Fruit fly (Drosophila melanogaster): ENCODE results near the gene CG6184.

CG6184 gene

DNA sequence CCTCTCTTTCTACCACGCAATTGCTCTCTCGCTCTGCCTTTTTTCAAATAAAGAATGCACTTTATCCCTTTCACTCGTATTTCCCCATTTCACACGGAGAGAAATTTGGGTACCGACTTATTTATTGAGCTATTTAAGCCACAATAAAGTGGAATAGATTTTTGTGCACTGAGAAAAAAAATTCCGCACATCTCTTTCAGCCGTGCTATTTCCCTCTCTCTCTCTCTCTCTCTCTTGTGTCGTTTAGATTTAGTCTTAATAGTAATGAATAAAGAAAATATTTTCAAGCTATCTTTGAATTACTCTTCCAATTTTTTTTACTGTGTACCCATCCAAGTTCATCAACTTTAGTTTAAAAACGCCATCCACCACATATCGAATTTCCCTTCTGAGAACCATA lies 34.1 kb downstream of the CG6184 start (continued):
- TF ChIP-seq CG31224 (GFP tag; IDR thresholded peaks at IDR 0.05) (0 out of 2 replicates have a peak, but pooled peaks have one; percentile 36), pum (GFP tag; optimal IDR thresholded peaks at IDR 0.05) (peak; percentile 44), CoRest (tag; optimal IDR thresholded peaks at IDR 0.05) (peak; percentile 46), ewg (GFP tag; optimal IDR thresholded peaks at IDR 0.05) (peak; percentile 9), CG11695 (GFP tag; IDR thresholded peaks at IDR 0.05) (peak; percentile 68; the same call in 2 of the 3 replicates), Meics (GFP tag; optimal IDR thresholded peaks at IDR 0.05) (peak; percentile 43), Fer2 (tag; optimal IDR thresholded peaks at IDR 0.05) (no peak), Vsx1 (GFP tag; optimal IDR thresholded peaks at IDR 0.05) (peak; percentile 44), dpn (GFP tag; optimal IDR thresholded peaks at IDR 0.05) (peak; percentile 53 to 60), unc-4 (GFP tag; IDR thresholded peaks at IDR 0.05; ENCODE audit: partially characterized antibody) (no peak), tio (GFP tag; optimal IDR thresholded peaks at IDR 0.05) (peak; percentile 30), pho (GFP tag; optimal IDR thresholded peaks at IDR 0.05) (peak; percentile 60), Chrac-16 (GFP tag; optimal IDR thresholded peaks at IDR 0.05) (peak; percentile 28), CG32772 (GFP tag; IDR thresholded peaks at IDR 0.05) (0 out of 2 replicates have a peak, but pooled peaks have one; percentile 31), Dll (GFP tag; IDR thresholded peaks at IDR 0.05; ENCODE audit: partially characterized antibody) (no peak), Lpt (GFP tag; optimal IDR thresholded peaks at IDR 0.05) (no peak), Hmr (GFP tag; optimal IDR thresholded peaks at IDR 0.05) (peak; percentile 43), CG34376 (GFP tag; optimal IDR thresholded peaks at IDR 0.05) (no peak), CG10431 (GFP tag; optimal IDR thresholded peaks at IDR 0.05) (no peak), Neu2 (GFP tag; optimal IDR thresholded peaks at IDR 0.05; ENCODE audit: borderline replicate concordance) (no peak), CG3838 (GFP tag; optimal IDR thresholded peaks at IDR 0.05) (no peak), knrl (GFP tag; IDR thresholded peaks at IDR 0.05; ENCODE audit: partially characterized antibody) (no peak), repo (GFP tag; optimal IDR thresholded peaks at IDR 0.05) (peak; percentile 59), wek (GFP tag; optimal IDR thresholded peaks at IDR 0.05) (no peak), shn (GFP tag; optimal IDR thresholded peaks at IDR 0.05) (peak; percentile 10), CG1603 (tag; optimal IDR thresholded peaks at IDR 0.05) (peak; percentile 57), z (GFP tag; IDR thresholded peaks at IDR 0.05) (no peak), CG7357 (GFP tag; IDR thresholded peaks at IDR 0.05) (peak; percentile 58; the same call in 2 of the 3 replicates), gce (GFP tag; IDR thresholded peaks at IDR 0.05) (0 out of 3 replicates have a peak, but pooled peaks have one; percentile 21), CG1792 (GFP tag; optimal IDR thresholded peaks at IDR 0.05) (peak; percentile 27), salm (tag; optimal IDR thresholded peaks at IDR 0.05) (peak; percentile 34), gem (tag; optimal IDR thresholded peaks at IDR 0.05) (peak; percentile 75), HLH54F (GFP tag; optimal IDR thresholded peaks at IDR 0.05) (peak; percentile 60), Rx (GFP tag; IDR thresholded peaks at IDR 0.05) (peak; percentile 60; the same call in 1 of the 2 replicates), CG3726 (GFP tag; IDR thresholded peaks at IDR 0.05) (peak; percentile 55; the same call in 1 of the 3 replicates), CG14050 (GFP tag; IDR thresholded peaks at IDR 0.05) (peak; percentile 64), CG11560 (tag; IDR thresholded peaks at IDR 0.05) (no peak), prd (optimal IDR thresholded peaks at IDR 0.05) (no peak), prd (GFP tag; IDR thresholded peaks at IDR 0.05) (peak; percentile 68), ap (GFP tag; IDR thresholded peaks at IDR 0.05) (no peak), stc (GFP tag; IDR thresholded peaks at IDR 0.05) (0 out of 2 replicates have a peak, but pooled peaks have one; percentile 39), fd96Cb (tag; optimal IDR thresholded peaks at IDR 0.05) (peak; percentile 62), CG17359 (tag; optimal IDR thresholded peaks at IDR 0.05) (peak; percentile 60), CG31388 (GFP tag; optimal IDR thresholded peaks at IDR 0.05) (peak; percentile 28), Sin3A (optimal IDR thresholded peaks at IDR 0.05) (no peak), br (optimal IDR thresholded peaks at IDR 0.05) (no peak), Sox102F (GFP tag; optimal IDR thresholded peaks at IDR 0.05) (peak; percentile 73), CG4360 (GFP tag; IDR thresholded peaks at IDR 0.05) (no peak), ash1 (GFP tag; optimal IDR thresholded peaks at IDR 0.05) (no peak), CG15073 (GFP tag; optimal IDR thresholded peaks at IDR 0.05) (no peak), CG1233 (GFP tag; optimal IDR thresholded peaks at IDR 0.05) (peak; percentile 43), CG31441 (GFP tag; IDR thresholded peaks at IDR 0.05) (peak; percentile 67)
